Worm (Caenorhabditis elegans) whole organism, late embryonic: ENCODE measurements around the gene F54E4.2.

Experiments
- ama-1 ChIP-seq: fragments of 150-350 bp; optimal IDR thresholded peaks from 2 replicates; lab custom pipeline; 2014
- ceh-45 ChIP-seq: fragments of 200-800 bp; sonication (Bioruptor generic); IDR thresholded peaks from 2 replicates; pipeline ENCODE4 v1.3.6; 2022; ENCODE audit warnings: missing genetic modification reagents, missing genetic modification characterization, missing compliant biosample characterization
- elt-2 ChIP-seq: sonication (generic microtip); optimal IDR thresholded peaks from 2 replicates; lab custom pipeline; 2016; ENCODE audit warnings: missing genetic modification reagents, missing genetic modification characterization, missing compliant biosample characterization
- elt-4 ChIP-seq: sonication (generic microtip); optimal IDR thresholded peaks from 2 replicates; lab custom pipeline; 2016; ENCODE audit warnings: missing genetic modification characterization, missing compliant biosample characterization
- ets-4 ChIP-seq: sonication (generic microtip); optimal IDR thresholded peaks from 2 replicates; lab custom pipeline; 2016; ENCODE audit warnings: missing genetic modification characterization, missing compliant biosample characterization
- lin-11 ChIP-seq: fragments of 200-800 bp; sonication (Bioruptor generic); optimal IDR thresholded peaks from 2 replicates; lab custom pipeline; 2018; ENCODE audit warnings: mild to moderate bottlenecking, missing genetic modification characterization, missing compliant biosample characterization
- nhr-11 ChIP-seq: fragments of 150-350 bp; optimal IDR thresholded peaks from 2 replicates; lab custom pipeline; 2014; ENCODE audit warnings: missing biosample characterization, missing genetic modification characterization
- pag-3 ChIP-seq: sonication (generic microtip); optimal IDR thresholded peaks from 2 replicates; lab custom pipeline; 2016; ENCODE audit warnings: missing compliant biosample characterization, missing genetic modification characterization, borderline replicate concordance

ce11 chrX:14661918-14662317, 33.2 kb upstream of the F54E4.2 start:
- TF ChIP-seq ceh-45 (GFP tag; lab: Robert Waterston, UW), result no peak
- no peak for TF ChIP-seq ets-4 (tag; lab: Kevin White, UChicago)
- no peak for TF ChIP-seq ama-1 (lab: Kevin White, UChicago)
- TF ChIP-seq elt-4 (tag; lab: Kevin White, UChicago), result no peak
- TF ChIP-seq lin-11 (tag; lab: Kevin White, UChicago), result no peak
- TF ChIP-seq pag-3 (tag; lab: Kevin White, UChicago), result no peak
- TF ChIP-seq nhr-11 (tag; lab: Kevin White, UChicago), result no peak
- no peak for TF ChIP-seq elt-2
